Fruit fly (Drosophila melanogaster): ENCODE data around the gene CheA86a.

- TF ChIP-seq h (optimal IDR thresholded peaks at IDR 0.05) (no peak), insv (optimal IDR thresholded peaks at IDR 0.05) (no peak), ttk (optimal IDR thresholded peaks at IDR 0.05) (no peak), Sin3A (optimal IDR thresholded peaks at IDR 0.05) (no peak), psq (optimal IDR thresholded peaks at IDR 0.05) (no peak), Myc (optimal IDR thresholded peaks at IDR 0.05) (no peak)
Measured at dm6 chr3R:11145135-11145534, at the start of gene CheA86a.

Measured in Kc167 (cell line).